Fruit fly (Drosophila melanogaster) whole organism, embryonic: ENCODE results near the gene RpL7.

Source experiments
- Ada2b ChIP-seq: fragments of 200-800 bp; sonication (Bioruptor generic); IDR thresholded peaks from 2 replicates; pipeline ENCODE4 v1.3.6; 2022; ENCODE audit warnings: missing biosample characterization, missing genetic modification characterization
- CG11723 ChIP-seq: fragments of 200-800 bp; sonication (Bioruptor generic); optimal IDR thresholded peaks from 2 replicates; lab custom pipeline; 2017; ENCODE audit warnings: missing biosample characterization, mild to moderate bottlenecking, missing genetic modification characterization
- CG12744 ChIP-seq: fragments of 200-800 bp; sonication (Bioruptor generic); optimal IDR thresholded peaks from 2 replicates; lab custom pipeline; 2016; ENCODE audit warnings: missing biosample characterization, missing genetic modification characterization
- CG13296 ChIP-seq: fragments of 200-800 bp; sonication (Bioruptor generic); optimal IDR thresholded peaks from 3 replicates; lab custom pipeline; 2018; ENCODE audit warnings: missing biosample characterization, mild to moderate bottlenecking, missing genetic modification characterization
- CG13424 ChIP-seq: fragments of 200-800 bp; sonication (Bioruptor generic); optimal IDR thresholded peaks from 2 replicates; lab custom pipeline; 2019; ENCODE audit warnings: missing biosample characterization, mild to moderate bottlenecking, missing genetic modification characterization, moderate library complexity
- CG13624 ChIP-seq: fragments of 200-800 bp; sonication (Bioruptor generic); optimal IDR thresholded peaks from 2 replicates; lab custom pipeline; 2016; ENCODE audit warnings: missing biosample characterization, missing genetic modification characterization
- CG14441 ChIP-seq: fragments of 200-800 bp; sonication (Bioruptor generic); IDR thresholded peaks from 2 replicates; pipeline ENCODE4 v1.3.6; 2022; ENCODE audit warnings: missing biosample characterization, missing genetic modification characterization
- CG15073 ChIP-seq: fragments of 200-800 bp; sonication (Bioruptor generic); optimal IDR thresholded peaks from 2 replicates; lab custom pipeline; 2016; ENCODE audit warnings: missing biosample characterization, missing genetic modification characterization
- CG15479 ChIP-seq: fragments of 200-800 bp; sonication (Bioruptor generic); optimal IDR thresholded peaks from 3 replicates; lab custom pipeline; 2019; ENCODE audit warnings: missing biosample characterization, mild to moderate bottlenecking, missing genetic modification characterization, moderate library complexity
- CG15514 ChIP-seq: fragments of 200-800 bp; sonication (Bioruptor generic); optimal IDR thresholded peaks from 3 replicates; lab custom pipeline; 2017; ENCODE audit warnings: missing biosample characterization, missing genetic modification characterization, mild to moderate bottlenecking, moderate library complexity, missing genetic modification reagents
- CG16779 ChIP-seq: fragments of 200-800 bp; sonication (Bioruptor generic); IDR thresholded peaks from 2 replicates; pipeline ENCODE4 v1.3.6; 2022; ENCODE audit warnings: missing biosample characterization, missing genetic modification characterization
- CG17912 ChIP-seq: fragments of 200-800 bp; sonication (Bioruptor generic); optimal IDR thresholded peaks from 2 replicates; lab custom pipeline; 2018; ENCODE audit warnings: missing biosample characterization, mild to moderate bottlenecking, missing genetic modification characterization
- CG2129 ChIP-seq: fragments of 200-800 bp; sonication (Bioruptor generic); IDR thresholded peaks from 2 replicates; pipeline ENCODE4 v1.3.6; 2022; ENCODE audit warnings: missing biosample characterization, missing genetic modification characterization; ENCODE audit not compliant: partially characterized antibody
- CG30403 ChIP-seq: fragments of 200-800 bp; sonication (Bioruptor generic); optimal IDR thresholded peaks from 3 replicates; lab custom pipeline; 2016; ENCODE audit warnings: missing biosample characterization, missing genetic modification characterization
- CG33557 ChIP-seq: fragments of 200-800 bp; sonication (Bioruptor generic); optimal IDR thresholded peaks from 2 replicates; lab custom pipeline; 2019; ENCODE audit warnings: missing biosample characterization, mild to moderate bottlenecking, missing genetic modification characterization, moderate library complexity
- CG3838 ChIP-seq: fragments of 200-800 bp; sonication (Bioruptor generic); optimal IDR thresholded peaks from 3 replicates; lab custom pipeline; 2016; ENCODE audit warnings: missing biosample characterization, missing genetic modification characterization
- CG4730 ChIP-seq: fragments of 200-800 bp; sonication (Bioruptor generic); IDR thresholded peaks from 2 replicates; pipeline ENCODE4 v1.3.6; 2022; ENCODE audit warnings: missing biosample characterization, missing genetic modification characterization
- CG4854 ChIP-seq: fragments of 200-800 bp; sonication (Bioruptor generic); optimal IDR thresholded peaks from 2 replicates; lab custom pipeline; 2016; ENCODE audit warnings: missing biosample characterization, missing genetic modification characterization, inconsistent platforms
- CG8359 ChIP-seq: fragments of 200-800 bp; sonication (Bioruptor generic); optimal IDR thresholded peaks from 2 replicates; lab custom pipeline; 2017; ENCODE audit warnings: missing biosample characterization, mild to moderate bottlenecking, missing genetic modification characterization, borderline replicate concordance
- CG8765 ChIP-seq: fragments of 200-800 bp; sonication (Bioruptor generic); IDR thresholded peaks from 2 replicates; pipeline ENCODE4 v1.3.6; 2022; ENCODE audit warnings: missing biosample characterization, missing genetic modification characterization
- CG9609 ChIP-seq: fragments of 200-800 bp; sonication (Bioruptor generic); optimal IDR thresholded peaks from 3 replicates; lab custom pipeline; 2016; ENCODE audit warnings: missing biosample characterization, missing genetic modification characterization
- Elba2 ChIP-seq: fragments of 200-800 bp; sonication (Bioruptor generic); optimal IDR thresholded peaks from 3 replicates; lab custom pipeline; 2016; ENCODE audit warnings: missing biosample characterization, missing genetic modification characterization
- Ets97D ChIP-seq: fragments of 200-800 bp; sonication (Bioruptor generic); optimal IDR thresholded peaks from 3 replicates; lab custom pipeline; 2016; ENCODE audit warnings: missing biosample characterization, missing genetic modification characterization
- H2.0 ChIP-seq: fragments of 200-800 bp; sonication (Bioruptor generic); IDR thresholded peaks from 2 replicates; pipeline ENCODE4 v1.3.6; 2022; ENCODE audit warnings: missing biosample characterization, missing genetic modification characterization
- HHEX ChIP-seq: fragments of 200-800 bp; sonication (Bioruptor generic); optimal IDR thresholded peaks from 3 replicates; lab custom pipeline; 2017; ENCODE audit warnings: missing biosample characterization, mild to moderate bottlenecking, missing genetic modification characterization, missing genetic modification reagents
- Hr51 ChIP-seq, 2 experiments: fragments of 200-800 bp; sonication (Bioruptor generic); optimal IDR thresholded peaks; 2 replicates in 1 of 2; 3 replicates in 1 of 2; lab custom pipeline; 2016 to 2018; ENCODE audit warnings: missing biosample characterization in 2 of 2, missing genetic modification characterization in 2 of 2, mild to moderate bottlenecking in 1 of 2, moderate library complexity in 1 of 2
- Nf-YC ChIP-seq: fragments of 200-800 bp; optimal IDR thresholded peaks from 3 replicates; lab custom pipeline; 2019; ENCODE audit warnings: missing biosample characterization, mild to moderate bottlenecking, missing genetic modification characterization, moderate library complexity
- Ptx1 ChIP-seq: fragments of 200-800 bp; sonication (Bioruptor generic); IDR thresholded peaks from 2 replicates; pipeline ENCODE4 v1.3.6; 2022; ENCODE audit warnings: missing biosample characterization, missing genetic modification characterization
- Ssrp ChIP-seq: fragments of 200-800 bp; sonication (Bioruptor generic); optimal IDR thresholded peaks from 2 replicates; lab custom pipeline; 2018; ENCODE audit warnings: missing biosample characterization, mild to moderate bottlenecking, missing genetic modification characterization, moderate library complexity
- Xrp1 ChIP-seq: fragments of 200-800 bp; sonication (Bioruptor generic); IDR thresholded peaks from 2 replicates; pipeline ENCODE4 v1.3.6; 2022; ENCODE audit warnings: missing biosample characterization, missing genetic modification characterization
- YL-1 ChIP-seq: fragments of 200-800 bp; sonication (Bioruptor generic); optimal IDR thresholded peaks from 3 replicates; lab custom pipeline; 2017; ENCODE audit warnings: missing biosample characterization, mild to moderate bottlenecking, missing genetic modification characterization
- ase ChIP-seq: fragments of 200-800 bp; sonication (Bioruptor generic); IDR thresholded peaks from 3 replicates; pipeline ENCODE4 v1.3.6; 2022; ENCODE audit warnings: missing biosample characterization, missing genetic modification characterization
- bigmax ChIP-seq: fragments of 200-800 bp; sonication (Bioruptor generic); optimal IDR thresholded peaks from 2 replicates; lab custom pipeline; 2018; ENCODE audit warnings: missing biosample characterization, mild to moderate bottlenecking, missing genetic modification characterization
- cad ChIP-seq: fragments of >200 bp; optimal IDR thresholded peaks from 2 replicates; lab custom pipeline; 2017; ENCODE audit warnings: missing biosample characterization, missing genetic modification characterization
- dimm ChIP-seq: fragments of 200-800 bp; sonication (Bioruptor generic); IDR thresholded peaks from 2 replicates; pipeline ENCODE4 v1.3.6; 2022; ENCODE audit warnings: missing biosample characterization, missing genetic modification characterization
- dm ChIP-seq: fragments of 200-800 bp; sonication (Bioruptor generic); optimal IDR thresholded peaks from 3 replicates; lab custom pipeline; 2016; ENCODE audit warnings: missing biosample characterization, missing genetic modification characterization
- en ChIP-seq: fragments of 200-800 bp; sonication (Bioruptor generic); optimal IDR thresholded peaks from 2 replicates; lab custom pipeline; 2016; ENCODE audit warnings: missing biosample characterization, missing genetic modification characterization
- ewg ChIP-seq: fragments of 200-800 bp; sonication (Bioruptor generic); optimal IDR thresholded peaks from 3 replicates; lab custom pipeline; 2017; ENCODE audit warnings: mild to moderate bottlenecking, missing biosample characterization, missing genetic modification reagents, missing genetic modification characterization
- gcm ChIP-seq: fragments of 200-800 bp; sonication (Bioruptor generic); optimal IDR thresholded peaks from 2 replicates; lab custom pipeline; 2019; ENCODE audit warnings: missing biosample characterization, mild to moderate bottlenecking, missing genetic modification characterization, moderate library complexity
- gro ChIP-seq: fragments of 200-800 bp; sonication (Bioruptor generic); optimal IDR thresholded peaks from 2 replicates; lab custom pipeline; 2016; ENCODE audit warnings: missing biosample characterization, missing genetic modification characterization
- kay ChIP-seq: fragments of 200-800 bp; sonication (Bioruptor generic); optimal IDR thresholded peaks from 2 replicates; lab custom pipeline; 2016; ENCODE audit warnings: missing biosample characterization, missing genetic modification characterization
- knrl ChIP-seq: fragments of 200-800 bp; sonication (Bioruptor generic); IDR thresholded peaks from 3 replicates; pipeline ENCODE4 v1.3.6; 2022; ENCODE audit warnings: missing biosample characterization, missing genetic modification characterization; ENCODE audit not compliant: partially characterized antibody
- lab ChIP-seq: fragments of 200-800 bp; sonication (Bioruptor generic); optimal IDR thresholded peaks from 3 replicates; lab custom pipeline; 2017; ENCODE audit warnings: missing biosample characterization, missing genetic modification characterization, mild to moderate bottlenecking, moderate library complexity, missing genetic modification reagents
- nmo ChIP-seq: fragments of 200-800 bp; sonication (Bioruptor generic); optimal IDR thresholded peaks from 2 replicates; lab custom pipeline; 2018; ENCODE audit warnings: missing biosample characterization, mild to moderate bottlenecking, missing genetic modification characterization, moderate library complexity
- pros ChIP-seq: fragments of 200-800 bp; sonication (Bioruptor generic); optimal IDR thresholded peaks from 3 replicates; lab custom pipeline; 2019; ENCODE audit warnings: missing biosample characterization, mild to moderate bottlenecking, missing genetic modification characterization, moderate library complexity
- run ChIP-seq: fragments of 200-800 bp; sonication (Bioruptor generic); optimal IDR thresholded peaks from 3 replicates; lab custom pipeline; 2018; ENCODE audit warnings: missing biosample characterization, mild to moderate bottlenecking, missing genetic modification characterization
- sqz ChIP-seq: fragments of 200-800 bp; sonication (Bioruptor generic); optimal IDR thresholded peaks from 3 replicates; lab custom pipeline; 2018; ENCODE audit warnings: missing biosample characterization, mild to moderate bottlenecking, missing genetic modification characterization
- trh ChIP-seq: fragments of 200-800 bp; sonication (Bioruptor generic); optimal IDR thresholded peaks from 2 replicates; lab custom pipeline; 2016; ENCODE audit warnings: missing biosample characterization, missing genetic modification characterization
- wek ChIP-seq: fragments of 200-800 bp; sonication (Bioruptor generic); optimal IDR thresholded peaks from 3 replicates; lab custom pipeline; 2018; ENCODE audit warnings: missing biosample characterization, mild to moderate bottlenecking, missing genetic modification characterization, moderate library complexity
- zen2 ChIP-seq: fragments of 200-800 bp; sonication (Bioruptor generic); IDR thresholded peaks from 3 replicates; pipeline ENCODE4 v1.3.6; 2022; ENCODE audit warnings: missing biosample characterization, missing genetic modification characterization; ENCODE audit not compliant: partially characterized antibody

Gene RpL7

dm6 chr2L:10200847-10201246, at the start of gene RpL7, which contains the start of gene Ripalpha (continued):
- TF ChIP-seq CG12744 (GFP tag; lab: Kevin White, UChicago) (peak; percentile 97), Ada2b (GFP tag; lab: Robert Waterston, UW) (peak; percentile 86), YL-1 (GFP tag; lab: Kevin White, UChicago) (peak; percentile 100), gro (GFP tag; lab: Kevin White, UChicago) (peak; percentile 98), CG11723 (GFP tag; lab: Kevin White, UChicago) (peak; percentile 98), CG8359 (GFP tag; lab: Kevin White, UChicago) (peak; percentile 89), CG8765 (GFP tag; lab: Robert Waterston, UW) (peak; percentile 88), wek (GFP tag; lab: Kevin White, UChicago) (peak; percentile 95), cad (GFP tag; lab: Kevin White, UChicago) (no peak), CG13424 (tag; lab: Kevin White, UChicago) (peak; percentile 87), Ets97D (GFP tag; lab: Kevin White, UChicago) (peak; percentile 100), CG4730 (peak; percentile 88), lab (peak; percentile 100), Elba2 (GFP tag; lab: Kevin White, UChicago) (peak; percentile 80), Xrp1 (GFP tag; lab: Robert Waterston, UW) (peak; percentile 81), Ptx1 (GFP tag; lab: Robert Waterston, UW) (peak; percentile 95), CG9609 (peak; percentile 98), Ssrp (tag; lab: Kevin White, UChicago) (peak; percentile 84), CG4854 (GFP tag; lab: Kevin White, UChicago) (peak; percentile 97), sqz (GFP tag; lab: Kevin White, UChicago) (peak; percentile 96), CG16779 (GFP tag; lab: Robert Waterston, UW) (peak; percentile 97), CG13296 (GFP tag; lab: Kevin White, UChicago) (peak; percentile 97), CG30403 (GFP tag; lab: Kevin White, UChicago) (peak; percentile 96), CG15514 (GFP tag; lab: Kevin White, UChicago) (peak; percentile 97), ewg (GFP tag; lab: Kevin White, UChicago) (peak; percentile 98), knrl (peak; percentile 94), CG17912 (GFP tag; lab: Kevin White, UChicago) (peak; percentile 99), zen2 (peak; percentile 71), CG14441 (peak; percentile 93), bigmax (GFP tag; lab: Kevin White, UChicago) (peak; percentile 92), Hr51 (GFP tag; optimal IDR thresholded peaks at IDR 0.05; lab: Kevin White, UChicago) (peak; percentile 88 to 99), HHEX (GFP tag; lab: Kevin White, UChicago) (peak; percentile 99), ase (GFP tag; lab: Robert Waterston, UW) (peak; percentile 94), run (no peak), gcm (GFP tag; lab: Kevin White, UChicago) (peak; percentile 92), Nf-YC (tag; lab: Kevin White, UChicago) (peak; percentile 81), CG15073 (GFP tag; lab: Kevin White, UChicago) (peak; percentile 66), CG13624 (GFP tag; lab: Kevin White, UChicago) (peak; percentile 99), CG15479 (GFP tag; lab: Kevin White, UChicago) (peak; percentile 95), CG33557 (peak; percentile 94), en (GFP tag; lab: Kevin White, UChicago) (peak; percentile 98), trh (peak; percentile 98), dm (peak; percentile 100), CG2129 (GFP tag; lab: Robert Waterston, UW) (peak; percentile 48), nmo (peak; percentile 95), dimm (GFP tag; lab: Robert Waterston, UW) (peak; percentile 94), kay (GFP tag; lab: Kevin White, UChicago) (peak; percentile 92), CG3838 (GFP tag; lab: Kevin White, UChicago) (peak; percentile 94), H2.0 (GFP tag; lab: Robert Waterston, UW) (peak; percentile 94), pros (GFP tag; lab: Kevin White, UChicago) (peak; percentile 43)
